Fruit fly (Drosophila melanogaster) whole organism, embryonic: ENCODE measurements around the gene Cbl.

Source experiments
- B-H1 ChIP-seq: fragments of 200-800 bp; sonication (Bioruptor generic); IDR thresholded peaks from 3 replicates; pipeline ENCODE4 v1.3.6; 2022; ENCODE audit warnings: missing biosample characterization, missing genetic modification characterization
- Bgb ChIP-seq: fragments of 200-800 bp; sonication (Bioruptor generic); IDR thresholded peaks from 2 replicates; pipeline ENCODE4 v1.3.6; 2022; ENCODE audit warnings: missing biosample characterization, missing genetic modification characterization; ENCODE audit not compliant: partially characterized antibody
- CG12769 ChIP-seq: fragments of 200-800 bp; sonication (Bioruptor generic); optimal IDR thresholded peaks from 2 replicates; lab custom pipeline; 2019; ENCODE audit warnings: missing biosample characterization, mild to moderate bottlenecking, missing genetic modification characterization, moderate library complexity
- CG15269 ChIP-seq: fragments of 200-800 bp; sonication (Bioruptor generic); optimal IDR thresholded peaks from 2 replicates; lab custom pipeline; 2018; ENCODE audit warnings: missing biosample characterization, mild to moderate bottlenecking, missing genetic modification characterization, moderate library complexity
- CG1832 ChIP-seq: fragments of 200-800 bp; sonication (Bioruptor generic); optimal IDR thresholded peaks from 2 replicates; lab custom pipeline; 2017; ENCODE audit warnings: missing biosample characterization, mild to moderate bottlenecking, missing genetic modification characterization, inconsistent platforms
- CG4424 ChIP-seq: fragments of 200-800 bp; sonication (Bioruptor generic); optimal IDR thresholded peaks from 3 replicates; lab custom pipeline; 2016; ENCODE audit warnings: missing biosample characterization, missing genetic modification characterization
- CG5180 ChIP-seq: fragments of 200-800 bp; sonication (Bioruptor generic); optimal IDR thresholded peaks from 3 replicates; lab custom pipeline; 2017; ENCODE audit warnings: missing biosample characterization, missing genetic modification characterization, mild to moderate bottlenecking, moderate library complexity, missing genetic modification reagents
- CG6254 ChIP-seq: fragments of 200-800 bp; sonication (Bioruptor generic); optimal IDR thresholded peaks from 3 replicates; lab custom pipeline; 2017; ENCODE audit warnings: mild to moderate bottlenecking, missing biosample characterization, missing genetic modification reagents, missing genetic modification characterization
- CG7271 ChIP-seq: fragments of 200-800 bp; sonication (Bioruptor generic); optimal IDR thresholded peaks from 2 replicates; lab custom pipeline; 2018; ENCODE audit warnings: missing biosample characterization, mild to moderate bottlenecking, missing genetic modification characterization, moderate library complexity
- Ets97D ChIP-seq: fragments of 200-800 bp; sonication (Bioruptor generic); optimal IDR thresholded peaks from 3 replicates; lab custom pipeline; 2016; ENCODE audit warnings: missing biosample characterization, missing genetic modification characterization
- Pdp1 ChIP-seq, 2 experiments: fragments of 200-800 bp; sonication (Bioruptor generic); optimal IDR thresholded peaks; 3 replicates each; lab custom pipeline; 2016; ENCODE audit warnings: missing biosample characterization in 2 of 2, missing genetic modification characterization in 2 of 2, mild to moderate bottlenecking in 1 of 2, moderate library complexity in 1 of 2
- Vsx1 ChIP-seq: fragments of 200-800 bp; sonication (Bioruptor generic); optimal IDR thresholded peaks from 2 replicates; lab custom pipeline; 2017; ENCODE audit warnings: missing biosample characterization, mild to moderate bottlenecking, missing genetic modification characterization, missing genetic modification reagents
- cg ChIP-seq: fragments of 200-800 bp; sonication (Bioruptor generic); optimal IDR thresholded peaks from 3 replicates; lab custom pipeline; 2019; ENCODE audit warnings: missing biosample characterization, mild to moderate bottlenecking, missing genetic modification characterization, moderate library complexity
- chinmo ChIP-seq: fragments of 200-800 bp; sonication (Bioruptor generic); IDR thresholded peaks from 4 replicates; pipeline ENCODE4 v1.3.6; 2022; ENCODE audit warnings: missing biosample characterization, missing genetic modification characterization; ENCODE audit not compliant: partially characterized antibody
- corto ChIP-seq: fragments of 200-800 bp; sonication (Bioruptor generic); optimal IDR thresholded peaks from 2 replicates; lab custom pipeline; 2016; ENCODE audit warnings: missing biosample characterization, mild to moderate bottlenecking, missing genetic modification characterization, moderate library complexity
- dati ChIP-seq: fragments of 200-800 bp; sonication (Bioruptor generic); IDR thresholded peaks from 2 replicates; pipeline ENCODE4 v1.3.6; 2022; ENCODE audit warnings: missing biosample characterization, missing genetic modification characterization
- eve ChIP-seq, 2 experiments: fragments of >200 bp; optimal IDR thresholded peaks; 2 replicates each; lab custom pipeline; 2017; ENCODE audit warnings: missing biosample characterization in 2 of 2, missing genetic modification characterization in 2 of 2
- fd64A ChIP-seq: fragments of 200-800 bp; sonication (Bioruptor generic); optimal IDR thresholded peaks from 3 replicates; lab custom pipeline; 2018; ENCODE audit warnings: missing biosample characterization, mild to moderate bottlenecking, missing genetic modification characterization
- ftz-f1 ChIP-seq: fragments of 200-800 bp; sonication (Bioruptor generic); optimal IDR thresholded peaks from 2 replicates; lab custom pipeline; 2016; ENCODE audit warnings: missing biosample characterization, missing genetic modification characterization
- gsb-n ChIP-seq: fragments of 200-800 bp; sonication (Bioruptor generic); optimal IDR thresholded peaks from 3 replicates; lab custom pipeline; 2018; ENCODE audit warnings: missing biosample characterization, mild to moderate bottlenecking, missing genetic modification characterization
- ham ChIP-seq: fragments of 200-800 bp; sonication (Bioruptor generic); IDR thresholded peaks from 2 replicates; pipeline ENCODE4 v1.3.6; 2022; ENCODE audit warnings: missing biosample characterization, missing genetic modification characterization
- ken ChIP-seq: fragments of 200-800 bp; sonication (Bioruptor generic); IDR thresholded peaks from 3 replicates; pipeline ENCODE4 v1.3.6; 2022; ENCODE audit warnings: missing biosample characterization, missing genetic modification characterization
- kni ChIP-seq: fragments of 200-800 bp; sonication (Bioruptor generic); optimal IDR thresholded peaks from 3 replicates; lab custom pipeline; 2017; ENCODE audit warnings: mild to moderate bottlenecking, missing biosample characterization, missing genetic modification reagents, missing genetic modification characterization
- lmd ChIP-seq: fragments of 200-800 bp; sonication (Bioruptor generic); IDR thresholded peaks from 2 replicates; pipeline ENCODE4 v1.3.6; 2022; ENCODE audit warnings: missing biosample characterization, missing genetic modification characterization
- pfk ChIP-seq: fragments of 200-800 bp; sonication (Bioruptor generic); optimal IDR thresholded peaks from 2 replicates; lab custom pipeline; 2018; ENCODE audit warnings: missing biosample characterization, mild to moderate bottlenecking, missing genetic modification characterization, moderate library complexity
- sd ChIP-seq: fragments of 200-800 bp; sonication (Bioruptor generic); optimal IDR thresholded peaks from 3 replicates; lab custom pipeline; 2018; ENCODE audit warnings: missing biosample characterization, mild to moderate bottlenecking, missing genetic modification characterization, moderate library complexity
- sens ChIP-seq: fragments of 200-800 bp; sonication (Bioruptor generic); peaks from one replicate; lab custom pipeline; 2016; ENCODE audit warnings: missing biosample characterization, missing genetic modification characterization
- tll ChIP-seq, 2 experiments: fragments of 200-800 bp in 1 of 2; fragments of >200 bp in 1 of 2; sonication (Bioruptor generic) in 1 of 2; optimal IDR thresholded peaks; 2 replicates each; lab custom pipeline; 2017 to 2019; ENCODE audit warnings: missing biosample characterization in 2 of 2, missing genetic modification characterization in 2 of 2, mild to moderate bottlenecking in 1 of 2, moderate library complexity in 1 of 2
- tna ChIP-seq: fragments of 200-800 bp; sonication (Bioruptor generic); IDR thresholded peaks from 2 replicates; pipeline ENCODE4 v1.3.6; 2022; ENCODE audit warnings: missing biosample characterization, missing genetic modification characterization; ENCODE audit not compliant: partially characterized antibody
- tx ChIP-seq: fragments of 200-800 bp; sonication (Bioruptor generic); optimal IDR thresholded peaks from 2 replicates; lab custom pipeline; 2016; ENCODE audit warnings: missing biosample characterization, missing genetic modification characterization
- zen ChIP-seq: fragments of 200-800 bp; sonication (Bioruptor generic); optimal IDR thresholded peaks from 3 replicates; lab custom pipeline; 2018; ENCODE audit warnings: missing biosample characterization, mild to moderate bottlenecking, missing genetic modification characterization, moderate library complexity

Cbl gene

DNA sequence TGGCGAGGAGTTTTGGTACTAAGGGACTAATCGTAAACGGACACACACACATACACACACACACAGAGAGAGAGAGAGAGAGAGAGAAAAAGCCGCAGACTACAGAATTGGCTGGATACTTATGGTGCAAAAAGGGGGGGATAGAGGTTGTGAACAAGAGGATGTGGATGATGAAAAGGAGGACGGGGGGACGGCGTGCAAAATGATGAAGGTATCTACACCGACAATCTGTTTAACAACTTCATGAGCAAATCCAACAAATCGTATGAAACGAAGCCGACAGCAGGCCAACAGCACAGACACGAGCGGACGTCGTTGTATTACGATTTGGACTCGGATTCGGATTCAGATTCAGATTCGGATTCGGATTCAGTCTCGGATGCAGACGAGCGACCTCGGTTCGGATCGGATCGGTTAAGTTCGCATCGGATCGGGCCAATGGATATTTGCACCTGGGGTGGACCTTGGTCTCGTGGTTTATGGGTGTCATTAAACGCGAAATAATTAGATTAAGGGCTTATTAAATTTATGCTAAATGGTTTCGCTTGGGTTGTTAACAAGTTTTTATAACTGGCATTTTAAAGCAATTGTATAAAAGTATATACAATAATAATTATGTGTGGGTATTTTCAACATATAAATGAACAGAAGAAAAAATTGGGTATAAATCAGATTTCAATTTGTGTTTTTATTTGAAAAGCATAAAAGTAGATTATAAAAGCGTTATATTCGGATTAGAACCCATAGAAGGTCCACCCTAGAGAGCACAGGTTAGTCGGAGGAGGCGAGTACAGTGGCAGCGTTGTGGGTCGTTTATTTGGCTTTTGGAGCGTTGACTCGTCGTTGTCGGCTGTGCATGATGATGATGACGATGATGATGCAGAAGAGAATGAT lies 30.5 kb downstream of the Cbl start (continued):
- TF ChIP-seq Bgb (GFP tag; lab: Robert Waterston, UW) (no peak), ken (0 out of 3 replicates have a peak, but pooled peaks have one; percentile 65), ham (no peak), dati (GFP tag; lab: Robert Waterston, UW) (peak; percentile 59; the same call in 1 of the 2 replicates), pfk (no peak), corto (peak; percentile 88), CG1832 (GFP tag; lab: Kevin White, UChicago) (no peak), tll (GFP tag; optimal IDR thresholded peaks at IDR 0.05; lab: Kevin White, UChicago) (no peak), tx (GFP tag; lab: Kevin White, UChicago) (peak; percentile 19), lmd (GFP tag; lab: Robert Waterston, UW) (peak; percentile 84), Pdp1 (GFP tag; optimal IDR thresholded peaks at IDR 0.05; lab: Kevin White, UChicago) (peak; percentile 57 to 67)

dm6 chr3L:8456472-8457049 lies 31.8 kb downstream of the Cbl start:
- TF ChIP-seq CG4424 (GFP tag; lab: Kevin White, UChicago) (no peak), CG5180 (GFP tag; lab: Kevin White, UChicago) (peak; percentile 28), tll (GFP tag; optimal IDR thresholded peaks at IDR 0.05; lab: Kevin White, UChicago) (peak in 1 of 2 experiments; percentile 16), Ets97D (GFP tag; lab: Kevin White, UChicago) (no peak), CG12769 (tag; lab: Kevin White, UChicago) (peak; percentile 54), Vsx1 (GFP tag; lab: Kevin White, UChicago) (peak; percentile 9), zen (tag; lab: Kevin White, UChicago) (peak; percentile 31), CG6254 (GFP tag; lab: Kevin White, UChicago) (no peak), ftz-f1 (GFP tag; lab: Kevin White, UChicago) (peak; percentile 18), sens (peak; percentile 55), gsb-n (tag; lab: Kevin White, UChicago) (peak; percentile 72), tna (GFP tag; lab: Robert Waterston, UW) (peak; percentile 47; the same call in 1 of the 2 replicates), CG15269 (tag; lab: Kevin White, UChicago) (no peak), chinmo (GFP tag; lab: Robert Waterston, UW) (peak; percentile 72; the same call in 1 of the 4 replicates), fd64A (GFP tag; lab: Kevin White, UChicago) (peak; percentile 6), cg (GFP tag; lab: Kevin White, UChicago) (peak; percentile 75), kni (GFP tag; lab: Kevin White, UChicago) (peak; percentile 70), B-H1 (GFP tag; lab: Robert Waterston, UW) (no peak), CG7271 (no peak), eve (GFP tag; optimal IDR thresholded peaks at IDR 0.05; lab: Kevin White, UChicago) (peak in 1 of 2 experiments; percentile 33), sd (tag; lab: Kevin White, UChicago) (peak; percentile 57)
